Fruit fly (Drosophila melanogaster) whole organism, embryonic: Measurements from ENCODE around the gene hiro.
A peak's percentile ranks its signal among the peaks of the same experiment; 100 is the strongest.

Experiments used
- Atf6 ChIP-seq: fragments of 200-800 bp; sonication (Bioruptor generic); IDR thresholded peaks from 2 replicates; pipeline ENCODE4 v1.3.6; 2022; ENCODE audit warnings: missing biosample characterization, missing genetic modification characterization
- Bgb ChIP-seq: fragments of 200-800 bp; sonication (Bioruptor generic); IDR thresholded peaks from 2 replicates; pipeline ENCODE4 v1.3.6; 2022; ENCODE audit warnings: missing biosample characterization, missing genetic modification characterization; ENCODE audit not compliant: partially characterized antibody
- CG10543 ChIP-seq: fragments of 200-800 bp; sonication (Bioruptor generic); optimal IDR thresholded peaks from 3 replicates; lab custom pipeline; 2017; ENCODE audit warnings: missing biosample characterization, mild to moderate bottlenecking, missing genetic modification characterization, moderate library complexity
- CG10565 ChIP-seq: fragments of 200-800 bp; sonication (Bioruptor generic); optimal IDR thresholded peaks from 3 replicates; lab custom pipeline; 2016; ENCODE audit warnings: missing biosample characterization, mild to moderate bottlenecking, missing genetic modification characterization
- CG11398 ChIP-seq: fragments of 200-800 bp; sonication (Bioruptor generic); optimal IDR thresholded peaks from 2 replicates; lab custom pipeline; 2016; ENCODE audit warnings: missing biosample characterization, missing genetic modification characterization
- CG1233 ChIP-seq: fragments of 200-800 bp; sonication (Bioruptor generic); optimal IDR thresholded peaks from 4 replicates; lab custom pipeline; 2018; ENCODE audit warnings: missing biosample characterization, mild to moderate bottlenecking, missing genetic modification characterization
- CG12942 ChIP-seq: fragments of 200-800 bp; sonication (Bioruptor generic); optimal IDR thresholded peaks from 3 replicates; lab custom pipeline; 2016; ENCODE audit warnings: missing biosample characterization, missing genetic modification characterization
- CG13287 ChIP-seq: fragments of 200-800 bp; sonication (Bioruptor generic); IDR thresholded peaks from 2 replicates; pipeline ENCODE4 v1.3.6; 2022; ENCODE audit warnings: missing biosample characterization, missing genetic modification characterization; ENCODE audit not compliant: partially characterized antibody
- CG13624 ChIP-seq: fragments of 200-800 bp; sonication (Bioruptor generic); optimal IDR thresholded peaks from 2 replicates; lab custom pipeline; 2016; ENCODE audit warnings: missing biosample characterization, missing genetic modification characterization
- CG14014 ChIP-seq: fragments of 200-800 bp; sonication (Bioruptor generic); IDR thresholded peaks from 2 replicates; pipeline ENCODE4 v1.3.6; 2022; ENCODE audit warnings: missing biosample characterization, missing genetic modification characterization
- CG14965 ChIP-seq: fragments of 200-800 bp; sonication (Bioruptor generic); optimal IDR thresholded peaks from 2 replicates; lab custom pipeline; 2016; ENCODE audit warnings: missing biosample characterization, missing genetic modification characterization, borderline replicate concordance
- CG2875 ChIP-seq: fragments of 200-800 bp; sonication (Bioruptor generic); optimal IDR thresholded peaks from 2 replicates; lab custom pipeline; 2017; ENCODE audit warnings: missing biosample characterization, mild to moderate bottlenecking, missing genetic modification characterization, missing genetic modification reagents
- CG31388 ChIP-seq: fragments of 200-800 bp; sonication (Bioruptor generic); optimal IDR thresholded peaks from 2 replicates; lab custom pipeline; 2016; ENCODE audit warnings: missing biosample characterization, missing genetic modification characterization
- CG3163 ChIP-seq: fragments of 200-800 bp; sonication (Bioruptor generic); optimal IDR thresholded peaks from 3 replicates; lab custom pipeline; 2016; ENCODE audit warnings: missing biosample characterization, missing genetic modification characterization
- CG32532 ChIP-seq: fragments of 200-800 bp; sonication (Bioruptor generic); IDR thresholded peaks from 2 replicates; pipeline ENCODE4 v1.3.6; 2022; ENCODE audit warnings: missing biosample characterization, missing genetic modification characterization
- CG3281 ChIP-seq: fragments of 200-800 bp; sonication (Bioruptor generic); optimal IDR thresholded peaks from 3 replicates; lab custom pipeline; 2017; ENCODE audit warnings: missing biosample characterization, mild to moderate bottlenecking, missing genetic modification characterization
- CG3847 ChIP-seq: fragments of 200-800 bp; sonication (Bioruptor generic); IDR thresholded peaks from 2 replicates; pipeline ENCODE4 v1.3.6; 2022; ENCODE audit warnings: missing biosample characterization, missing genetic modification characterization
- CG4282 ChIP-seq: fragments of 200-800 bp; sonication (Bioruptor generic); optimal IDR thresholded peaks from 2 replicates; lab custom pipeline; 2016; ENCODE audit warnings: missing biosample characterization, missing genetic modification characterization
- CG4404 ChIP-seq: fragments of 200-800 bp; sonication (Bioruptor generic); IDR thresholded peaks from 2 replicates; pipeline ENCODE4 v1.3.6; 2022; ENCODE audit warnings: missing biosample characterization, missing genetic modification characterization
- CG7271 ChIP-seq: fragments of 200-800 bp; sonication (Bioruptor generic); optimal IDR thresholded peaks from 2 replicates; lab custom pipeline; 2018; ENCODE audit warnings: missing biosample characterization, mild to moderate bottlenecking, missing genetic modification characterization, moderate library complexity
- CG7786 ChIP-seq: fragments of 200-800 bp; sonication (Bioruptor generic); optimal IDR thresholded peaks from 2 replicates; lab custom pipeline; 2016; ENCODE audit warnings: missing biosample characterization, missing genetic modification characterization
- CG9437 ChIP-seq: fragments of 200-800 bp; sonication (Bioruptor generic); optimal IDR thresholded peaks from 2 replicates; lab custom pipeline; 2018; ENCODE audit warnings: missing biosample characterization, mild to moderate bottlenecking, missing genetic modification characterization
- CG9797 ChIP-seq: fragments of 200-800 bp; sonication (Bioruptor generic); optimal IDR thresholded peaks from 3 replicates; lab custom pipeline; 2018; ENCODE audit warnings: missing biosample characterization, mild to moderate bottlenecking, missing genetic modification characterization
- H15 ChIP-seq: fragments of 200-800 bp; sonication (Bioruptor generic); IDR thresholded peaks from 3 replicates; pipeline ENCODE4 v1.3.6; 2022; ENCODE audit warnings: missing biosample characterization, missing genetic modification characterization
- HmgD ChIP-seq: fragments of 200-800 bp; sonication (Bioruptor generic); optimal IDR thresholded peaks from 3 replicates; lab custom pipeline; 2016; ENCODE audit warnings: missing biosample characterization, missing genetic modification characterization
- Jarid2 ChIP-seq: fragments of 200-800 bp; sonication (Bioruptor generic); optimal IDR thresholded peaks from 3 replicates; lab custom pipeline; 2017; ENCODE audit warnings: mild to moderate bottlenecking, missing biosample characterization, missing genetic modification reagents, missing genetic modification characterization
- MTF-1 ChIP-seq: fragments of 200-800 bp; sonication (Bioruptor generic); optimal IDR thresholded peaks from 2 replicates; lab custom pipeline; 2018; ENCODE audit warnings: missing biosample characterization, mild to moderate bottlenecking, missing genetic modification characterization, borderline replicate concordance
- Poxn ChIP-seq: fragments of 200-800 bp; sonication (Bioruptor generic); IDR thresholded peaks from 2 replicates; pipeline ENCODE4 v1.3.6; 2022; ENCODE audit warnings: missing biosample characterization, missing genetic modification characterization
- Rfx ChIP-seq: fragments of 200-800 bp; sonication (Bioruptor generic); IDR thresholded peaks from 2 replicates; pipeline ENCODE4 v1.3.6; 2022; ENCODE audit warnings: missing biosample characterization, missing genetic modification characterization
- Rx ChIP-seq: fragments of 200-800 bp; sonication (Bioruptor generic); IDR thresholded peaks from 2 replicates; pipeline ENCODE4 v1.3.6; 2022; ENCODE audit warnings: missing biosample characterization, missing genetic modification characterization
- Stat92E ChIP-seq, 3 experiments: fragments of >200 bp in 2 of 3; fragments of 200-800 bp in 1 of 3; sonication (Bioruptor generic) in 1 of 3; optimal IDR thresholded peaks; 2 replicates each; lab custom pipeline; 2017 to 2019; ENCODE audit warnings: missing biosample characterization in 3 of 3, missing genetic modification characterization in 3 of 3, mild to moderate bottlenecking in 1 of 3, moderate library complexity in 1 of 3
- Trl ChIP-seq, 3 experiments: fragments of >200 bp in 2 of 3; fragments of 200-800 bp in 1 of 3; sonication (Bioruptor generic) in 1 of 3; optimal IDR thresholded peaks; 2 replicates in 1 of 3; 3 replicates in 2 of 3; lab custom pipeline; 2016 to 2017; ENCODE audit warnings: missing biosample characterization in 1 of 3, missing genetic modification characterization in 1 of 3
- Usf ChIP-seq: fragments of 200-800 bp; sonication (Bioruptor generic); optimal IDR thresholded peaks from 2 replicates; lab custom pipeline; 2017; ENCODE audit warnings: missing genotype, missing biosample characterization, missing genetic modification characterization
- ase ChIP-seq: fragments of 200-800 bp; sonication (Bioruptor generic); IDR thresholded peaks from 3 replicates; pipeline ENCODE4 v1.3.6; 2022; ENCODE audit warnings: missing biosample characterization, missing genetic modification characterization
- bigmax ChIP-seq: fragments of 200-800 bp; sonication (Bioruptor generic); optimal IDR thresholded peaks from 2 replicates; lab custom pipeline; 2018; ENCODE audit warnings: missing biosample characterization, mild to moderate bottlenecking, missing genetic modification characterization
- caup ChIP-seq: fragments of 200-800 bp; sonication (Bioruptor generic); optimal IDR thresholded peaks from 3 replicates; lab custom pipeline; 2017; ENCODE audit warnings: missing biosample characterization, mild to moderate bottlenecking, missing genetic modification characterization, moderate library complexity; ENCODE audit not compliant: severe bottlenecking
- chif ChIP-seq, 2 experiments: fragments of 200-800 bp; sonication (Bioruptor generic); optimal IDR thresholded peaks; 3 replicates each; lab custom pipeline; 2016; ENCODE audit warnings: missing biosample characterization in 2 of 2, missing genetic modification characterization in 2 of 2
- danr ChIP-seq: fragments of 200-800 bp; sonication (Bioruptor generic); IDR thresholded peaks from 2 replicates; pipeline ENCODE4 v1.3.6; 2022; ENCODE audit warnings: missing biosample characterization, missing genetic modification characterization
- dati ChIP-seq: fragments of 200-800 bp; sonication (Bioruptor generic); IDR thresholded peaks from 2 replicates; pipeline ENCODE4 v1.3.6; 2022; ENCODE audit warnings: missing biosample characterization, missing genetic modification characterization
- fd3F ChIP-seq: fragments of 200-800 bp; sonication (Bioruptor generic); optimal IDR thresholded peaks from 2 replicates; lab custom pipeline; 2018; ENCODE audit warnings: missing biosample characterization, mild to moderate bottlenecking, missing genetic modification characterization, moderate library complexity
- hb ChIP-seq: fragments of 200-800 bp; sonication (Bioruptor generic); IDR thresholded peaks from 3 replicates; pipeline ENCODE4 v1.3.6; 2022; ENCODE audit warnings: missing biosample characterization, missing genetic modification characterization; ENCODE audit not compliant: partially characterized antibody
- pzg ChIP-seq: fragments of 200-800 bp; sonication (Bioruptor generic); optimal IDR thresholded peaks from 3 replicates; lab custom pipeline; 2018; ENCODE audit warnings: missing biosample characterization, mild to moderate bottlenecking, missing genetic modification characterization, moderate library complexity
- salm ChIP-seq: fragments of 200-800 bp; sonication (Bioruptor generic); optimal IDR thresholded peaks from 2 replicates; lab custom pipeline; 2018; ENCODE audit warnings: missing biosample characterization, mild to moderate bottlenecking, missing genetic modification characterization
- sens ChIP-seq: fragments of 200-800 bp; sonication (Bioruptor generic); peaks from one replicate; lab custom pipeline; 2016; ENCODE audit warnings: missing biosample characterization, missing genetic modification characterization
- stc ChIP-seq: fragments of 200-800 bp; sonication (Bioruptor generic); IDR thresholded peaks from 2 replicates; pipeline ENCODE4 v1.3.6; 2022; ENCODE audit warnings: missing biosample characterization, missing genetic modification characterization
- sug ChIP-seq: fragments of 200-800 bp; optimal IDR thresholded peaks from 2 replicates; lab custom pipeline; 2019; ENCODE audit warnings: missing biosample characterization, mild to moderate bottlenecking, missing genetic modification characterization, moderate library complexity
- tup ChIP-seq: fragments of 200-800 bp; sonication (Bioruptor generic); optimal IDR thresholded peaks from 2 replicates; lab custom pipeline; 2016; ENCODE audit warnings: missing biosample characterization, mild to moderate bottlenecking, missing genetic modification characterization, moderate library complexity
- unc-4 ChIP-seq: fragments of 200-800 bp; sonication (Bioruptor generic); IDR thresholded peaks from 2 replicates; pipeline ENCODE4 v1.3.6; 2022; ENCODE audit warnings: missing biosample characterization, missing genetic modification characterization; ENCODE audit not compliant: partially characterized antibody
- usp ChIP-seq: fragments of >200 bp; optimal IDR thresholded peaks from 2 replicates; lab custom pipeline; 2017; ENCODE audit warnings: missing biosample characterization, missing genetic modification characterization
- zfh2 ChIP-seq: fragments of 200-800 bp; sonication (Bioruptor generic); optimal IDR thresholded peaks from 2 replicates; lab custom pipeline; 2016; ENCODE audit warnings: missing biosample characterization, missing genetic modification characterization

The hiro gene

dm6 chr3L:636434-636833 lies 51.3 kb downstream of the hiro start (continued):
- TF ChIP-seq CG7786 (GFP tag; lab: Kevin White, UChicago) (no peak), caup (GFP tag; lab: Kevin White, UChicago) (peak; percentile 1), salm (peak; percentile 59), CG14965 (GFP tag; lab: Kevin White, UChicago) (no peak), CG12942 (GFP tag; lab: Kevin White, UChicago) (peak; percentile 27), hb (no peak), bigmax (no peak), CG3163 (GFP tag; lab: Kevin White, UChicago) (no peak), dati (no peak), Poxn (0 out of 2 replicates have a peak, but pooled peaks have one; percentile 26), zfh2 (GFP tag; lab: Kevin White, UChicago) (no peak), CG4282 (GFP tag; lab: Kevin White, UChicago) (no peak), CG3847 (GFP tag; lab: Robert Waterston, UW) (no peak), Stat92E (GFP tag; optimal IDR thresholded peaks at IDR 0.05; lab: Kevin White, UChicago) (no peak), Usf (GFP tag; lab: Kevin White, UChicago) (no peak), CG10565 (GFP tag; lab: Kevin White, UChicago) (no peak), usp (GFP tag; lab: Kevin White, UChicago) (no peak), sug (no peak), Atf6 (GFP tag; lab: Robert Waterston, UW) (peak; percentile 59), unc-4 (GFP tag; lab: Robert Waterston, UW) (no peak), CG32532 (GFP tag; lab: Robert Waterston, UW) (peak; percentile 33; the same call in 1 of the 2 replicates), HmgD (GFP tag; lab: Kevin White, UChicago) (no peak), CG9437 (no peak), Jarid2 (GFP tag; lab: Kevin White, UChicago) (no peak), pzg (GFP tag; lab: Kevin White, UChicago) (no peak), CG13287 (GFP tag; lab: Robert Waterston, UW) (no peak), chif (GFP tag; optimal IDR thresholded peaks at IDR 0.05; lab: Kevin White, UChicago) (peak; percentile 70 to 73), Rx (peak; percentile 72), Rfx (GFP tag; lab: Robert Waterston, UW) (peak; percentile 36), Bgb (GFP tag; lab: Robert Waterston, UW) (no peak), stc (GFP tag; lab: Robert Waterston, UW) (peak; percentile 24; the same call in 1 of the 2 replicates), H15 (GFP tag; lab: Robert Waterston, UW) (peak; percentile 57; the same call in 1 of the 3 replicates), CG14014 (GFP tag; lab: Robert Waterston, UW) (peak; percentile 32; the same call in 1 of the 2 replicates), tup (GFP tag; lab: Kevin White, UChicago) (no peak), Trl (optimal IDR thresholded peaks at IDR 0.05; lab: Kevin White, UChicago) (no peak), Trl (GFP tag; optimal IDR thresholded peaks at IDR 0.05; lab: Kevin White, UChicago) (peak; percentile 30), CG13624 (GFP tag; lab: Kevin White, UChicago) (no peak), CG31388 (GFP tag; lab: Kevin White, UChicago) (peak; percentile 1), sens (GFP tag; lab: Kevin White, UChicago) (peak; percentile 92), MTF-1 (GFP tag; lab: Kevin White, UChicago) (peak; percentile 2), ase (GFP tag; lab: Robert Waterston, UW) (peak; percentile 60; the same call in 1 of the 3 replicates), CG4404 (GFP tag; lab: Robert Waterston, UW) (peak; percentile 63), CG10543 (GFP tag; lab: Kevin White, UChicago) (no peak), CG7271 (tag; lab: Kevin White, UChicago) (no peak), CG2875 (GFP tag; lab: Kevin White, UChicago) (peak; percentile 71), CG1233 (GFP tag; lab: Kevin White, UChicago) (peak; percentile 31), CG3281 (GFP tag; lab: Kevin White, UChicago) (no peak), fd3F (no peak), danr (GFP tag; lab: Robert Waterston, UW) (no peak), CG11398 (no peak), CG9797 (no peak)
